Fruit fly (Drosophila melanogaster): ENCODE results near the gene Irc.

DNA sequence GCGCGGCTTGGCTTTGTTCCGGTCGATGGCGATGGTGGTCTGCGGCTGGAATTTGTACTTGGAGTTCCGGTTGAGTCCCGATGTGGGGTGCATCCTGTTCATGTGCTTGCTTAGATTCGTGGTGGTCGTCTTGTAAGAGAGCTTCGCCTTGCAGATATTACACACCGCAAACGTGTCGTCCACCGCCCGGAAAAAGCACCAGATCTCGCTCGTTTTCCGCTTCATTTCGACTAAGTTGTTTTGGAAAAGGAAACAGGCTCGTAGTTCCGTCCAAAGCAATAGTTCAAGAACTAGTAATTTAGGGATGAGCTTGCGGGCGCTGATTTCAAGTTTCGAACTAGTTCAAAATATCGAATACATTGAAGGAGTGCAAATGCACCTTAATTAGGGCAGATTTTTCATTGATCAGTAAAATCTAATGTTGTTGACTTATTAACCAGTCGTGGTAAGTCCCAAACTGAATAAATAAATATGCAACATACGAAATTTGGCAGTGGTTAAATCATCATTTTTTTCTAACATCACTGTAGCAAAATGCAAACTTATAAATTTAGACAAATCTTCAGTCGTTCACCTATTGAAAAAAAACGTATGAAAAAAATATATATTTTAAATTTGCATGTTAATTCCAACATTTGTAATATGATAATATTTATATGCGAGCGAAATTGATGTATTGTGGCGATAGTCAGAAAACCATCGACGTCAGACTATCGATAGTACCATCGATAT is 40.3 kb downstream of the Irc start, which contains the start of the genes bdwf and Patr-1:
- TF ChIP-seq psq (optimal IDR thresholded peaks at IDR 0.05) (no peak), h (optimal IDR thresholded peaks at IDR 0.05) (no peak)
